Worm (Caenorhabditis elegans) whole organism, early embryonic: ENCODE measurements around the gene dsc-4.

ENCODE experiments used
- aly-1 ChIP-seq: sonication (generic microtip); optimal IDR thresholded peaks from 2 replicates; lab custom pipeline; 2016; ENCODE audit warnings: missing genetic modification characterization, missing compliant biosample characterization
- ceh-13 ChIP-seq: fragments of 200-800 bp; sonication (Bioruptor generic); optimal IDR thresholded peaks from 2 replicates; lab custom pipeline; 2018; ENCODE audit warnings: mild to moderate bottlenecking, missing genetic modification characterization, missing compliant biosample characterization
- hmbx-1 ChIP-seq: sonication (generic microtip); optimal IDR thresholded peaks from 2 replicates; lab custom pipeline; 2016; ENCODE audit warnings: mild to moderate bottlenecking, missing genetic modification characterization, missing compliant biosample characterization
- hmg-4 ChIP-seq: fragments of 200-800 bp; sonication (Bioruptor generic); optimal IDR thresholded peaks from 2 replicates; lab custom pipeline; 2018; ENCODE audit warnings: mild to moderate bottlenecking, missing genetic modification characterization, missing compliant biosample characterization
- pes-1 ChIP-seq: fragments of 200-800 bp; sonication (Bioruptor generic); IDR thresholded peaks from 2 replicates; pipeline ENCODE4 v1.3.6; 2022; ENCODE audit warnings: missing genetic modification reagents, missing genetic modification characterization, missing compliant biosample characterization
- scrt-1 ChIP-seq: fragments of 200-800 bp; sonication (Bioruptor generic); IDR thresholded peaks from 2 replicates; pipeline ENCODE4 v1.3.6; 2022; ENCODE audit warnings: missing genetic modification characterization, missing compliant biosample characterization

DNA sequence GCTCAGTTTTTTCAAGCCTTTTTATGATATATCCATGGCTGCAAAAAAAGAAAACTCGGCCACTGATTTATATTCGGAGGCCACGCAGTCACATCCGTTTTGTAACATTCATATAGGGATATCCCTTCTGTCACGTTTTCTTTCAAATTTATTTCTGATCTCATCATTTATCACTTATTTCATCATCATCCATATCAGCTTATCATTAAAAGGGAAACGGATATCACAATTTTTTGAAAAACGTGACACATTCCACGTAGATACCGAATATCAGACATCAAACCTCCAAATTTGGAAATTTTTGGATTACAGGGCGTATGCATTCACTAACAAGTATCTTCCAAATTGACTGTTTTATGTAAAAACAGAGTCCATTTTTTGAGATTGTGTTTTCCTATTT lies 17.6 kb downstream of the dsc-4 start:
- TF ChIP-seq aly-1 (tag; lab: Kevin White, UChicago), result no peak
- TF ChIP-seq scrt-1 (GFP tag; lab: Robert Waterston, UW), result no peak
- no peak for TF ChIP-seq ceh-13 (GFP tag; lab: Kevin White, UChicago)
- no peak for TF ChIP-seq pes-1 (GFP tag; lab: Robert Waterston, UW)
- no peak for TF ChIP-seq hmbx-1 (tag; lab: Kevin White, UChicago)
- no peak for TF ChIP-seq hmg-4
